Fruit fly (Drosophila melanogaster) whole organism, pupa: Measurements from ENCODE around the gene CG43091.

Experiments used
- CG10348 ChIP-seq: fragments of 200-800 bp; sonication (Bioruptor generic); IDR thresholded peaks from 2 replicates; pipeline ENCODE4 v1.3.6; 2022; ENCODE audit warnings: missing biosample characterization, missing genetic modification characterization
- CG12605 ChIP-seq: fragments of 200-800 bp; sonication (Bioruptor generic); IDR thresholded peaks from 2 replicates; pipeline ENCODE4 v1.3.6; 2022; ENCODE audit warnings: missing biosample characterization, missing genetic modification characterization
- CG13204 ChIP-seq: fragments of 200-800 bp; sonication (Bioruptor generic); optimal IDR thresholded peaks from 2 replicates; lab custom pipeline; 2018; ENCODE audit warnings: missing biosample characterization, mild to moderate bottlenecking, missing genetic modification characterization, moderate library complexity
- CG15710 ChIP-seq: fragments of 200-800 bp; sonication (Bioruptor generic); optimal IDR thresholded peaks from 2 replicates; lab custom pipeline; 2018; ENCODE audit warnings: missing biosample characterization, mild to moderate bottlenecking, missing genetic modification characterization, moderate library complexity
- CG17806 ChIP-seq: fragments of 200-800 bp; sonication (Bioruptor generic); optimal IDR thresholded peaks from 2 replicates; lab custom pipeline; 2018; ENCODE audit warnings: missing biosample characterization, mild to moderate bottlenecking, missing genetic modification characterization, moderate library complexity
- CG32121 ChIP-seq: fragments of 200-800 bp; sonication (Bioruptor generic); IDR thresholded peaks from 2 replicates; pipeline ENCODE4 v1.3.6; 2022; ENCODE audit warnings: missing biosample characterization, missing genetic modification characterization
- CG34367 ChIP-seq: fragments of 200-800 bp; sonication (Bioruptor generic); optimal IDR thresholded peaks from 2 replicates; lab custom pipeline; 2018; ENCODE audit warnings: missing biosample characterization, mild to moderate bottlenecking, missing genetic modification characterization
- CG8159 ChIP-seq: fragments of 200-800 bp; sonication (Bioruptor generic); optimal IDR thresholded peaks from 3 replicates; lab custom pipeline; 2018; ENCODE audit warnings: missing biosample characterization, mild to moderate bottlenecking, missing genetic modification characterization, moderate library complexity
- CG8301 ChIP-seq: fragments of 200-800 bp; sonication (Bioruptor generic); optimal IDR thresholded peaks from 2 replicates; lab custom pipeline; 2018; ENCODE audit warnings: missing biosample characterization, mild to moderate bottlenecking, missing genetic modification characterization
- Ets98B ChIP-seq: fragments of 200-800 bp; sonication (Bioruptor generic); IDR thresholded peaks from 2 replicates; pipeline ENCODE4 v1.3.6; 2022; ENCODE audit warnings: missing biosample characterization, missing genetic modification characterization
- Pif1A ChIP-seq: fragments of 200-800 bp; sonication (Bioruptor generic); optimal IDR thresholded peaks from 3 replicates; lab custom pipeline; 2016; ENCODE audit warnings: missing biosample characterization, missing genetic modification characterization
- Snoo ChIP-seq: fragments of 200-800 bp; sonication (Bioruptor generic); optimal IDR thresholded peaks from 3 replicates; lab custom pipeline; 2017; ENCODE audit warnings: missing biosample characterization, mild to moderate bottlenecking, missing genetic modification characterization, inconsistent platforms
- fd96Ca ChIP-seq: fragments of 200-800 bp; sonication (Bioruptor generic); IDR thresholded peaks from 3 replicates; pipeline ENCODE4 v1.3.6; 2022; ENCODE audit warnings: missing biosample characterization, missing genetic modification characterization
- gl ChIP-seq: fragments of 200-800 bp; sonication (Bioruptor generic); optimal IDR thresholded peaks from 2 replicates; lab custom pipeline; 2018; ENCODE audit warnings: missing biosample characterization, mild to moderate bottlenecking, missing genetic modification characterization

dm6 chr3R:22803655-22804341 is 35.3 kb upstream of the CG43091 start, which contains the start of gene CG7031:
- TF ChIP-seq CG13204 (GFP tag; lab: Kevin White, UChicago) = no peak
- TF ChIP-seq Pif1A (GFP tag; lab: Kevin White, UChicago) = no peak
- TF ChIP-seq CG12605 = no peak
- no peak for TF ChIP-seq CG10348 (GFP tag; lab: Robert Waterston, UW)
- TF ChIP-seq CG8301 (tag; lab: Kevin White, UChicago) = no peak
- no peak for TF ChIP-seq fd96Ca (GFP tag; lab: Robert Waterston, UW)
- TF ChIP-seq Ets98B (GFP tag; lab: Robert Waterston, UW) = no peak; the same call in 1 of the 2 replicates
- TF ChIP-seq CG34367 (tag; lab: Kevin White, UChicago) = no peak
- no peak for TF ChIP-seq CG8159 (tag; lab: Kevin White, UChicago)
- TF ChIP-seq CG32121 (GFP tag; lab: Robert Waterston, UW) = peak; percentile 33; the same call in 1 of the 2 replicates
- TF ChIP-seq gl (tag; lab: Kevin White, UChicago) = no peak
- TF ChIP-seq CG17806 (tag; lab: Kevin White, UChicago) = no peak
- no peak for TF ChIP-seq Snoo (tag; lab: Kevin White, UChicago)
- TF ChIP-seq CG15710 (tag; lab: Kevin White, UChicago) = no peak
